Fruit fly (Drosophila melanogaster) whole organism, embryonic: ENCODE data around the gene Acyp2.

Experiments
- CG10267 ChIP-seq: fragments of 200-800 bp; sonication (Bioruptor generic); optimal IDR thresholded peaks from 2 replicates; lab custom pipeline; 2018; ENCODE audit warnings: missing biosample characterization, mild to moderate bottlenecking, missing genetic modification characterization, moderate library complexity
- CG11093 ChIP-seq: fragments of 200-800 bp; sonication (Bioruptor generic); IDR thresholded peaks from 3 replicates; pipeline ENCODE4 v1.3.6; 2022; ENCODE audit warnings: missing biosample characterization, missing genetic modification characterization
- CG14965 ChIP-seq: fragments of 200-800 bp; sonication (Bioruptor generic); optimal IDR thresholded peaks from 2 replicates; lab custom pipeline; 2016; ENCODE audit warnings: missing biosample characterization, missing genetic modification characterization, borderline replicate concordance
- CG4854 ChIP-seq: fragments of 200-800 bp; sonication (Bioruptor generic); optimal IDR thresholded peaks from 2 replicates; lab custom pipeline; 2016; ENCODE audit warnings: missing biosample characterization, missing genetic modification characterization, inconsistent platforms
- Hey ChIP-seq: fragments of 200-800 bp; sonication (Bioruptor generic); optimal IDR thresholded peaks from 3 replicates; lab custom pipeline; 2018; ENCODE audit warnings: missing biosample characterization, mild to moderate bottlenecking, missing genetic modification characterization
- Ssrp ChIP-seq: fragments of 200-800 bp; sonication (Bioruptor generic); optimal IDR thresholded peaks from 2 replicates; lab custom pipeline; 2018; ENCODE audit warnings: missing biosample characterization, mild to moderate bottlenecking, missing genetic modification characterization, moderate library complexity
- dimm ChIP-seq: fragments of 200-800 bp; sonication (Bioruptor generic); IDR thresholded peaks from 2 replicates; pipeline ENCODE4 v1.3.6; 2022; ENCODE audit warnings: missing biosample characterization, missing genetic modification characterization
- dpn ChIP-seq, 2 experiments: fragments of 200-800 bp; sonication (Bioruptor generic); optimal IDR thresholded peaks; 3 replicates each; lab custom pipeline; 2016; ENCODE audit warnings: missing biosample characterization in 2 of 2, missing genetic modification characterization in 2 of 2
- ftz-f1 ChIP-seq: fragments of 200-800 bp; sonication (Bioruptor generic); optimal IDR thresholded peaks from 2 replicates; lab custom pipeline; 2016; ENCODE audit warnings: missing biosample characterization, missing genetic modification characterization
- maf-S ChIP-seq: fragments of 200-800 bp; sonication (Bioruptor generic); optimal IDR thresholded peaks from 2 replicates; lab custom pipeline; 2016; ENCODE audit warnings: missing biosample characterization, missing genetic modification characterization
- usp ChIP-seq: fragments of >200 bp; optimal IDR thresholded peaks from 2 replicates; lab custom pipeline; 2017; ENCODE audit warnings: missing biosample characterization, missing genetic modification characterization
- zf30C ChIP-seq: fragments of 200-800 bp; sonication (Bioruptor generic); optimal IDR thresholded peaks from 3 replicates; lab custom pipeline; 2018; ENCODE audit warnings: missing biosample characterization, mild to moderate bottlenecking, missing genetic modification characterization

dm6 chr3R:15767338-15767737, 25.1 kb upstream of the Acyp2 start, which contains the start of gene CG5623:
- TF ChIP-seq CG14965 (GFP tag; lab: Kevin White, UChicago) (no peak), usp (GFP tag; lab: Kevin White, UChicago) (no peak), zf30C (GFP tag; lab: Kevin White, UChicago) (no peak), Ssrp (tag; lab: Kevin White, UChicago) (no peak), CG10267 (tag; lab: Kevin White, UChicago) (no peak), dimm (GFP tag; lab: Robert Waterston, UW) (no peak), maf-S (no peak), Hey (no peak), CG4854 (GFP tag; lab: Kevin White, UChicago) (no peak), dpn (GFP tag; optimal IDR thresholded peaks at IDR 0.05; lab: Kevin White, UChicago) (no peak), CG11093 (no peak), ftz-f1 (no peak)
